Worm (Caenorhabditis elegans) whole organism, L4 larva: ENCODE results near the gene erfa-3.

Experiments
- D1046.2 ChIP-seq: fragments of 200-800 bp; sonication (Bioruptor generic); IDR thresholded peaks from 2 replicates; pipeline ENCODE4 v1.3.6; 2022; ENCODE audit warnings: missing genetic modification characterization, missing compliant biosample characterization
- F10B5.3 ChIP-seq: sonication (generic microtip); optimal IDR thresholded peaks from 2 replicates; lab custom pipeline; 2016; ENCODE audit warnings: mild to moderate bottlenecking, missing genetic modification characterization, missing compliant biosample characterization
- F26F4.8 ChIP-seq: fragments of 200-800 bp; sonication (Bioruptor generic); conservative IDR thresholded peaks from 2 replicates; pipeline ENCODE4 v1.3.6; 2022; ENCODE audit warnings: missing genetic modification characterization, missing compliant biosample characterization
- F37D6.2 ChIP-seq: sonication (generic microtip); optimal IDR thresholded peaks from 2 replicates; lab custom pipeline; 2016; ENCODE audit warnings: mild to moderate bottlenecking, missing genetic modification characterization, missing compliant biosample characterization
- F49E8.2 ChIP-seq: sonication (generic microtip); optimal IDR thresholded peaks from 2 replicates; lab custom pipeline; 2016; ENCODE audit warnings: missing compliant biosample characterization, mild to moderate bottlenecking, missing genetic modification characterization, borderline replicate concordance
- T20F7.1 ChIP-seq: fragments of 200-800 bp; sonication (Bioruptor generic); optimal IDR thresholded peaks from 2 replicates; lab custom pipeline; 2018; ENCODE audit warnings: mild to moderate bottlenecking, missing genetic modification characterization, missing compliant biosample characterization
- Y105C5A.15 ChIP-seq: fragments of 200-800 bp; sonication (Bioruptor generic); IDR thresholded peaks from 2 replicates; pipeline ENCODE4 v1.3.6; 2022; ENCODE audit warnings: missing genetic modification characterization, missing compliant biosample characterization
- Y48G9A.11 ChIP-seq: fragments of 200-800 bp; sonication (Bioruptor generic); IDR thresholded peaks from 2 replicates; pipeline ENCODE4 v1.3.6; 2022; ENCODE audit warnings: missing genetic modification reagents, missing genetic modification characterization, missing compliant biosample characterization
- Y5F2A.4 ChIP-seq: fragments of 200-800 bp; sonication (Bioruptor generic); optimal IDR thresholded peaks from 2 replicates; lab custom pipeline; 2018; ENCODE audit warnings: mild to moderate bottlenecking, missing genetic modification characterization, missing compliant biosample characterization
- Y75B8A.6 ChIP-seq: fragments of 200-800 bp; sonication (Bioruptor generic); IDR thresholded peaks from 2 replicates; pipeline ENCODE4 v1.3.6; 2022; ENCODE audit warnings: missing genetic modification reagents, missing genetic modification characterization, missing compliant biosample characterization
- ceh-28 ChIP-seq: fragments of 150-350 bp; optimal IDR thresholded peaks from 2 replicates; lab custom pipeline; 2014; ENCODE audit warnings: missing biosample characterization, missing genetic modification reagents, missing genetic modification characterization
- ceh-44 ChIP-seq: fragments of 200-800 bp; sonication (Bioruptor generic); IDR thresholded peaks from 2 replicates; pipeline ENCODE4 v1.3.6; 2022; ENCODE audit warnings: missing genetic modification reagents, missing genetic modification characterization, missing compliant biosample characterization
- ces-1 ChIP-seq: fragments of 150-350 bp; sonication (generic microtip); optimal IDR thresholded peaks from 4 replicates; lab custom pipeline; 2014; ENCODE audit warnings: missing biosample characterization, missing genetic modification reagents, missing genetic modification characterization
- cey-2 ChIP-seq: sonication (generic microtip); optimal IDR thresholded peaks from 3 replicates; lab custom pipeline; 2017; ENCODE audit warnings: missing genetic modification characterization, mild to moderate bottlenecking, missing compliant biosample characterization, antibody characterized with exemption, borderline replicate concordance; ENCODE audit not compliant: insufficient read depth
- daf-16 ChIP-seq, 3 experiments: sonication (generic microtip); optimal IDR thresholded peaks; 2 replicates each; lab custom pipeline; 2016 to 2017; ENCODE audit warnings: missing genetic modification characterization in 3 of 3, missing genetic modification reagents in 3 of 3, mild to moderate bottlenecking in 2 of 3, missing compliant biosample characterization in 2 of 3, missing biosample characterization in 1 of 3, moderate library complexity in 1 of 3
- daf-19 ChIP-seq: fragments of 200-800 bp; sonication (Bioruptor generic); conservative IDR thresholded peaks from 2 replicates; pipeline ENCODE4 v1.3.6; 2022; ENCODE audit warnings: missing genetic modification characterization, missing compliant biosample characterization
- daf-8 ChIP-seq: fragments of 200-800 bp; sonication (Bioruptor generic); IDR thresholded peaks from 2 replicates; pipeline ENCODE4 v1.3.6; 2022; ENCODE audit warnings: missing genetic modification characterization, missing compliant biosample characterization
- dmd-6 ChIP-seq: fragments of 200-800 bp; sonication (Bioruptor generic); IDR thresholded peaks from 2 replicates; pipeline ENCODE4 v1.3.6; 2022; ENCODE audit warnings: missing genetic modification reagents, missing genetic modification characterization, missing compliant biosample characterization
- dpl-1 ChIP-seq: fragments of 150-350 bp; optimal IDR thresholded peaks from 2 replicates; lab custom pipeline; 2014; ENCODE audit warnings: missing biosample characterization, missing genetic modification reagents, missing genetic modification characterization
- fkh-10 ChIP-seq: fragments of 150-350 bp; optimal IDR thresholded peaks from 2 replicates; lab custom pipeline; 2014; ENCODE audit warnings: missing biosample characterization, missing genetic modification reagents, missing genetic modification characterization
- fos-1 ChIP-seq: fragments of 150-350 bp; optimal IDR thresholded peaks from 2 replicates; lab custom pipeline; 2014; ENCODE audit warnings: missing biosample characterization, missing genetic modification characterization
- hif-1 ChIP-seq, 2 experiments: sonication (generic microtip); optimal IDR thresholded peaks; 2 replicates each; lab custom pipeline; 2016 to 2017; ENCODE audit warnings: missing compliant biosample characterization in 2 of 2, missing genetic modification characterization in 2 of 2, missing genetic modification reagents in 2 of 2, missing genotype in 2 of 2, mild to moderate bottlenecking in 1 of 2
- hlh-11 ChIP-seq: fragments of 200-800 bp; sonication (Bioruptor generic); optimal IDR thresholded peaks from 2 replicates; lab custom pipeline; 2018; ENCODE audit warnings: mild to moderate bottlenecking, missing genetic modification characterization, missing compliant biosample characterization
- hlh-30 ChIP-seq: sonication (generic microtip); optimal IDR thresholded peaks from 2 replicates; lab custom pipeline; 2017; ENCODE audit warnings: antibody characterized with exemption, mild to moderate bottlenecking, missing genetic modification characterization, missing compliant biosample characterization; ENCODE audit not compliant: insufficient read depth
- lin-1 ChIP-seq: fragments of 200-800 bp; sonication (Bioruptor generic); IDR thresholded peaks from 2 replicates; pipeline ENCODE4 v1.3.6; 2022; ENCODE audit warnings: missing genetic modification reagents, missing genetic modification characterization, missing compliant biosample characterization
- lin-13 ChIP-seq: fragments of 150-350 bp; optimal IDR thresholded peaks from 2 replicates; lab custom pipeline; 2014; ENCODE audit warnings: missing biosample characterization, missing genetic modification reagents, missing genetic modification characterization
- lin-39 ChIP-seq: fragments of 150-350 bp; optimal IDR thresholded peaks from 2 replicates; lab custom pipeline; 2014; ENCODE audit warnings: missing biosample characterization, missing genetic modification reagents, missing genetic modification characterization
- lir-3 ChIP-seq: sonication (generic microtip); optimal IDR thresholded peaks from 2 replicates; lab custom pipeline; 2016; ENCODE audit warnings: mild to moderate bottlenecking, missing genetic modification characterization, missing compliant biosample characterization
- lsy-2 ChIP-seq, 2 experiments: fragments of 150-350 bp in 1 of 2; sonication (generic microtip) in 1 of 2; optimal IDR thresholded peaks; 2 replicates each; lab custom pipeline; 2014 to 2017; ENCODE audit warnings: missing biosample characterization in 2 of 2, missing genetic modification characterization in 2 of 2
- madf-9 ChIP-seq: fragments of 200-800 bp; sonication (Bioruptor generic); conservative IDR thresholded peaks from 2 replicates; pipeline ENCODE4 v1.3.6; 2022; ENCODE audit warnings: missing genetic modification reagents, missing genetic modification characterization, missing compliant biosample characterization
- mdl-1 ChIP-seq, 2 experiments: fragments of 150-350 bp in 1 of 2; sonication (generic microtip) in 1 of 2; optimal IDR thresholded peaks; 2 replicates each; lab custom pipeline; 2014 to 2017; ENCODE audit warnings: missing biosample characterization in 2 of 2, missing genetic modification characterization in 2 of 2
- mep-1 ChIP-seq: fragments of 150-350 bp; sonication (generic microtip); optimal IDR thresholded peaks from 3 replicates; lab custom pipeline; 2014; ENCODE audit warnings: missing biosample characterization, missing genetic modification characterization
- mxl-3 ChIP-seq: fragments of 200-800 bp; sonication (Bioruptor generic); optimal IDR thresholded peaks from 2 replicates; lab custom pipeline; 2018; ENCODE audit warnings: mild to moderate bottlenecking, missing genetic modification characterization, missing compliant biosample characterization
- nhr-11 ChIP-seq: fragments of 150-350 bp; optimal IDR thresholded peaks from 2 replicates; lab custom pipeline; 2014; ENCODE audit warnings: missing biosample characterization, missing genetic modification characterization
- nhr-111 ChIP-seq: fragments of 200-800 bp; sonication (Bioruptor generic); optimal IDR thresholded peaks from 2 replicates; lab custom pipeline; 2018; ENCODE audit warnings: mild to moderate bottlenecking, missing genetic modification characterization, missing compliant biosample characterization
- nhr-28 ChIP-seq: fragments of 150-350 bp; optimal IDR thresholded peaks from 2 replicates; lab custom pipeline; 2014; ENCODE audit warnings: missing biosample characterization, missing genetic modification characterization
- nhr-48 ChIP-seq: sonication (generic microtip); optimal IDR thresholded peaks from 2 replicates; lab custom pipeline; 2016; ENCODE audit warnings: mild to moderate bottlenecking, missing genetic modification characterization, missing compliant biosample characterization
- pha-4 ChIP-seq, 2 experiments: fragments of 150-350 bp in 1 of 2; fragments of 200-800 bp in 1 of 2; sonication (Bioruptor generic) in 1 of 2; IDR thresholded peaks in 1 of 2; optimal IDR thresholded peaks in 1 of 2; 2 replicates each; pipeline versions ENCODE4 v1.3.6 to Lab custom; 2014 to 2022; ENCODE audit warnings: missing genetic modification characterization in 2 of 2, missing genetic modification reagents in 2 of 2, missing biosample characterization in 1 of 2, missing compliant biosample characterization in 1 of 2
- pqm-1 ChIP-seq: sonication (generic microtip); optimal IDR thresholded peaks from 2 replicates; lab custom pipeline; 2017; ENCODE audit warnings: missing biosample characterization, missing genetic modification characterization
- skn-1 ChIP-seq: fragments of 150-350 bp; optimal IDR thresholded peaks from 2 replicates; lab custom pipeline; 2014; ENCODE audit warnings: missing biosample characterization, missing genetic modification characterization
- snpc-1.2 ChIP-seq: fragments of 200-800 bp; sonication (Bioruptor generic); IDR thresholded peaks from 2 replicates; pipeline ENCODE4 v1.3.6; 2022; ENCODE audit warnings: missing genetic modification reagents, missing genetic modification characterization, missing compliant biosample characterization
- spr-1 ChIP-seq: sonication (generic microtip); optimal IDR thresholded peaks from 2 replicates; lab custom pipeline; 2016; ENCODE audit warnings: mild to moderate bottlenecking, missing genetic modification characterization, missing compliant biosample characterization
- vab-7 ChIP-seq: fragments of 200-800 bp; sonication (Bioruptor generic); IDR thresholded peaks from 2 replicates; pipeline ENCODE4 v1.3.6; 2022; ENCODE audit warnings: missing genetic modification reagents, missing genetic modification characterization, missing compliant biosample characterization
- zfp-3 ChIP-seq: fragments of 200-800 bp; sonication (Bioruptor generic); conservative IDR thresholded peaks from 2 replicates; pipeline ENCODE4 v1.3.6; 2022; ENCODE audit warnings: missing genetic modification reagents, missing genetic modification characterization, missing compliant biosample characterization

The erfa-3 gene

DNA sequence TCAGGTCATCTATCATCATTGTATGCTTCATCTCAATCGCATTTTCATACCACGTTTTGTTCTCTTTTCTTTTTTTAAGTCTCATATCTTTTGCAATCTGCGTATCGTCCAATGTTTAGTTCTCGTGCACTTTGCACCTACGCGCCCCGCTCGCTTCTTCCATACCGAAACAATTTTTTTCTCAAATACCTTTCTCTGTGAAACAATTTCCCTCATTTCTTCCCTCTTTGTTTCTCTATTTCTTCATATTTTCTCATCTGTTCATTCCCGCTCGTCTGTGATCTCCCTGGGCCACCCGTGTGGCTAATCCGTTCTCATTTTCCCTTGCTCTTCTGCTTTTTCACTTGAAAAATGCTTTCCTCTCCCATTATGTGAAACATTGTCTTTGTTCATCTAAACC lies 27.4 kb upstream of the erfa-3 start (continued):
- TF ChIP-seq cey-2 (tag; lab: Kevin White, UChicago) (no peak), ceh-28 (tag; lab: Kevin White, UChicago) (no peak), hlh-30 (tag; lab: Kevin White, UChicago) (peak; percentile 21), mxl-3 (GFP tag; lab: Kevin White, UChicago) (peak; percentile 47), skn-1 (no peak), D1046.2 (GFP tag; lab: Robert Waterston, UW) (no peak), fkh-10 (GFP tag; lab: Kevin White, UChicago) (no peak), nhr-111 (GFP tag; lab: Kevin White, UChicago) (no peak), daf-8 (no peak), lin-1 (no peak), nhr-11 (tag; lab: Kevin White, UChicago) (peak; percentile 20), hlh-11 (tag; lab: Kevin White, UChicago) (peak; percentile 62), F37D6.2 (tag; lab: Kevin White, UChicago) (no peak), lsy-2 (tag; optimal IDR thresholded peaks at IDR 0.05; lab: Kevin White, UChicago) (no peak), vab-7 (no peak), daf-16 (GFP tag; optimal IDR thresholded peaks at IDR 0.05; lab: Kevin White, UChicago) (no peak), daf-16 (tag; optimal IDR thresholded peaks at IDR 0.05; lab: Kevin White, UChicago) (peak; percentile 40), ceh-44 (GFP tag; lab: Robert Waterston, UW) (no peak), hif-1 (tag; optimal IDR thresholded peaks at IDR 0.05; lab: Kevin White, UChicago) (no peak), dpl-1 (no peak), mep-1 (tag; lab: Kevin White, UChicago) (peak; percentile 23), nhr-28 (tag; lab: Kevin White, UChicago) (peak; percentile 26), pha-4 (GFP tag; IDR thresholded peaks at IDR 0.05; lab: Robert Waterston, UW) (no peak), pha-4 (tag; optimal IDR thresholded peaks at IDR 0.05; lab: Kevin White, UChicago) (no peak), zfp-3 (GFP tag; lab: Robert Waterston, UW) (no peak), mdl-1 (tag; optimal IDR thresholded peaks at IDR 0.05; lab: Kevin White, UChicago) (peak in 1 of 2 experiments; percentile 48), dmd-6 (GFP tag; lab: Robert Waterston, UW) (0 out of 2 replicates have a peak, but pooled peaks have one; percentile 13), ces-1 (GFP tag; lab: Kevin White, UChicago) (no peak), snpc-1.2 (GFP tag; lab: Robert Waterston, UW) (no peak), fos-1 (tag; lab: Kevin White, UChicago) (no peak), lir-3 (tag; lab: Kevin White, UChicago) (no peak), F26F4.8 (GFP tag; lab: Robert Waterston, UW) (no peak), Y5F2A.4 (GFP tag; lab: Kevin White, UChicago) (no peak), T20F7.1 (GFP tag; lab: Kevin White, UChicago) (no peak), pqm-1 (tag; lab: Kevin White, UChicago) (no peak), Y48G9A.11 (GFP tag; lab: Robert Waterston, UW) (no peak), spr-1 (tag; lab: Kevin White, UChicago) (no peak), lin-13 (GFP tag; lab: Kevin White, UChicago) (no peak)
- TF ChIP-seq, all 104 proteins: peak for 11

DNA sequence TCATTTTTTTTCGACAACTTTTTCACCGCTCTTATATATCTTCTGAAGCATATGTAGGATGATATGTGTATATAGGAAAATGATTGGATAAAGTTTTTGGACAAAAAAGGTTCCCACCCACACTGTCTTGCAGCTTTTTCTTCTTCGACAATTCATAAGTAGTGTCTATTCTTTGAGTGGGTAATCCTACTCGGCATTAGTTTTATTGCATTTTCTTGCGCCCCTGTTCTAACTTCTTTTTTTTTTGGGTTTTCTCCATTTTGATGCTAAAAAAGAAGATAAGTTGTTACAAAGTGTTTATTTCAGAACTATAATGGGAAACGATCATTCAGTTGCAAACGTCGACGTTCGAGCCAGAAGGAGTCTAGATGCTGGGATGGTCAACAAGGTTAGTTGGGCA lies 21.4 kb upstream of the erfa-3 start, which contains the start of gene glb-3:
glb-3 (plus strand) TSS at position 301 of the 400 bp plus-strand sequence.
- TF ChIP-seq hlh-30 (tag; lab: Kevin White, UChicago) (no peak), Y105C5A.15 (GFP tag; lab: Robert Waterston, UW) (no peak), fkh-10 (GFP tag; lab: Kevin White, UChicago) (no peak), D1046.2 (GFP tag; lab: Robert Waterston, UW) (no peak), ceh-28 (tag; lab: Kevin White, UChicago) (no peak), vab-7 (no peak), daf-19 (GFP tag; lab: Robert Waterston, UW) (no peak), F49E8.2 (no peak), lin-39 (no peak), nhr-48 (tag; lab: Kevin White, UChicago) (no peak), madf-9 (GFP tag; lab: Robert Waterston, UW) (no peak), F10B5.3 (no peak), Y75B8A.6 (no peak), lir-3 (tag; lab: Kevin White, UChicago) (no peak)
- TF ChIP-seq, all 104 proteins: peak for 0
